Fruit fly (Drosophila melanogaster) whole organism, embryonic: ENCODE results near the gene CG5003.

Experiments used
- Atf-2 ChIP-seq: fragments of 200-800 bp; sonication (Bioruptor generic); optimal IDR thresholded peaks from 2 replicates; lab custom pipeline; 2016; ENCODE audit warnings: missing biosample characterization, missing genetic modification characterization
- Atf3 ChIP-seq: fragments of 200-800 bp; sonication (Bioruptor generic); optimal IDR thresholded peaks from 3 replicates; lab custom pipeline; 2016; ENCODE audit warnings: missing biosample characterization, missing genetic modification characterization
- B-H1 ChIP-seq: fragments of 200-800 bp; sonication (Bioruptor generic); IDR thresholded peaks from 3 replicates; pipeline ENCODE4 v1.3.6; 2022; ENCODE audit warnings: missing biosample characterization, missing genetic modification characterization
- CG10959 ChIP-seq: fragments of 200-800 bp; sonication (Bioruptor generic); IDR thresholded peaks from 2 replicates; pipeline ENCODE4 v1.3.6; 2022; ENCODE audit warnings: missing biosample characterization, missing genetic modification characterization
- CG11085 ChIP-seq: fragments of 200-800 bp; sonication (Bioruptor generic); IDR thresholded peaks from 2 replicates; pipeline ENCODE4 v1.3.6; 2022; ENCODE audit warnings: missing biosample characterization, missing genetic modification characterization
- CG11093 ChIP-seq: fragments of 200-800 bp; sonication (Bioruptor generic); IDR thresholded peaks from 3 replicates; pipeline ENCODE4 v1.3.6; 2022; ENCODE audit warnings: missing biosample characterization, missing genetic modification characterization
- CG13775 ChIP-seq: fragments of 200-800 bp; sonication (Bioruptor generic); optimal IDR thresholded peaks from 3 replicates; lab custom pipeline; 2017; ENCODE audit warnings: missing biosample characterization, mild to moderate bottlenecking, missing genetic modification characterization
- CG14710 ChIP-seq: fragments of 200-800 bp; sonication (Bioruptor generic); optimal IDR thresholded peaks from 3 replicates; lab custom pipeline; 2019; ENCODE audit warnings: missing biosample characterization, mild to moderate bottlenecking, missing genetic modification characterization, moderate library complexity
- CG14965 ChIP-seq: fragments of 200-800 bp; sonication (Bioruptor generic); optimal IDR thresholded peaks from 2 replicates; lab custom pipeline; 2016; ENCODE audit warnings: missing biosample characterization, missing genetic modification characterization, borderline replicate concordance
- CG16779 ChIP-seq: fragments of 200-800 bp; sonication (Bioruptor generic); IDR thresholded peaks from 2 replicates; pipeline ENCODE4 v1.3.6; 2022; ENCODE audit warnings: missing biosample characterization, missing genetic modification characterization
- CG17328 ChIP-seq: fragments of 200-800 bp; sonication (Bioruptor generic); IDR thresholded peaks from 2 replicates; pipeline ENCODE4 v1.3.6; 2022; ENCODE audit warnings: missing biosample characterization, missing genetic modification characterization
- CG31365 ChIP-seq: fragments of 200-800 bp; sonication (Bioruptor generic); optimal IDR thresholded peaks from 2 replicates; lab custom pipeline; 2018; ENCODE audit warnings: missing biosample characterization, mild to moderate bottlenecking, missing genetic modification characterization
- CG3163 ChIP-seq: fragments of 200-800 bp; sonication (Bioruptor generic); optimal IDR thresholded peaks from 3 replicates; lab custom pipeline; 2016; ENCODE audit warnings: missing biosample characterization, missing genetic modification characterization
- CG3281 ChIP-seq: fragments of 200-800 bp; sonication (Bioruptor generic); optimal IDR thresholded peaks from 3 replicates; lab custom pipeline; 2017; ENCODE audit warnings: missing biosample characterization, mild to moderate bottlenecking, missing genetic modification characterization
- CG34422 ChIP-seq: fragments of 200-800 bp; sonication (Bioruptor generic); IDR thresholded peaks from 3 replicates; pipeline ENCODE4 v1.3.6; 2022; ENCODE audit warnings: missing biosample characterization, missing genetic modification characterization
- CG4707 ChIP-seq: fragments of 200-800 bp; sonication (Bioruptor generic); optimal IDR thresholded peaks from 2 replicates; lab custom pipeline; 2018; ENCODE audit warnings: missing biosample characterization, mild to moderate bottlenecking, missing genetic modification characterization, moderate library complexity
- CG7928 ChIP-seq: fragments of 200-800 bp; sonication (Bioruptor generic); optimal IDR thresholded peaks from 2 replicates; lab custom pipeline; 2017; ENCODE audit warnings: missing biosample characterization, mild to moderate bottlenecking, missing genetic modification characterization
- CG9437 ChIP-seq: fragments of 200-800 bp; sonication (Bioruptor generic); optimal IDR thresholded peaks from 2 replicates; lab custom pipeline; 2018; ENCODE audit warnings: missing biosample characterization, mild to moderate bottlenecking, missing genetic modification characterization
- CG9817 ChIP-seq: fragments of 200-800 bp; sonication (Bioruptor generic); optimal IDR thresholded peaks from 2 replicates; lab custom pipeline; 2018; ENCODE audit warnings: missing biosample characterization, mild to moderate bottlenecking, missing genetic modification characterization, moderate library complexity
- Dad ChIP-seq: fragments of 200-800 bp; sonication (Bioruptor generic); optimal IDR thresholded peaks from 3 replicates; lab custom pipeline; 2016; ENCODE audit warnings: missing biosample characterization, missing genetic modification characterization
- Dbx ChIP-seq: fragments of 200-800 bp; sonication (Bioruptor generic); IDR thresholded peaks from 3 replicates; pipeline ENCODE4 v1.3.6; 2022; ENCODE audit warnings: missing biosample characterization, missing genetic modification characterization
- Elba2 ChIP-seq: fragments of 200-800 bp; sonication (Bioruptor generic); optimal IDR thresholded peaks from 3 replicates; lab custom pipeline; 2016; ENCODE audit warnings: missing biosample characterization, missing genetic modification characterization
- H15 ChIP-seq: fragments of 200-800 bp; sonication (Bioruptor generic); IDR thresholded peaks from 3 replicates; pipeline ENCODE4 v1.3.6; 2022; ENCODE audit warnings: missing biosample characterization, missing genetic modification characterization
- HmgD ChIP-seq: fragments of 200-800 bp; sonication (Bioruptor generic); optimal IDR thresholded peaks from 3 replicates; lab custom pipeline; 2016; ENCODE audit warnings: missing biosample characterization, missing genetic modification characterization
- MESR4 ChIP-seq: fragments of 200-800 bp; sonication (Bioruptor generic); optimal IDR thresholded peaks from 2 replicates; lab custom pipeline; 2018; ENCODE audit warnings: missing biosample characterization, mild to moderate bottlenecking, missing genetic modification characterization, moderate library complexity
- TFAM ChIP-seq: fragments of 200-800 bp; sonication (Bioruptor generic); optimal IDR thresholded peaks from 2 replicates; lab custom pipeline; 2017; ENCODE audit warnings: missing biosample characterization, missing genetic modification characterization, inconsistent platforms
- YL-1 ChIP-seq: fragments of 200-800 bp; sonication (Bioruptor generic); optimal IDR thresholded peaks from 3 replicates; lab custom pipeline; 2017; ENCODE audit warnings: missing biosample characterization, mild to moderate bottlenecking, missing genetic modification characterization
- az2 ChIP-seq: fragments of 200-800 bp; sonication (Bioruptor generic); optimal IDR thresholded peaks from 3 replicates; lab custom pipeline; 2016; ENCODE audit warnings: missing biosample characterization, missing genetic modification characterization
- bigmax ChIP-seq: fragments of 200-800 bp; sonication (Bioruptor generic); optimal IDR thresholded peaks from 2 replicates; lab custom pipeline; 2018; ENCODE audit warnings: missing biosample characterization, mild to moderate bottlenecking, missing genetic modification characterization
- br ChIP-seq: fragments of >200 bp; optimal IDR thresholded peaks from 2 replicates; lab custom pipeline; 2017
- bsh ChIP-seq, 2 experiments: fragments of 200-800 bp; sonication (Bioruptor generic); optimal IDR thresholded peaks; 2 replicates each; lab custom pipeline; 2017 to 2018; ENCODE audit warnings: mild to moderate bottlenecking in 2 of 2, missing biosample characterization in 2 of 2, missing genetic modification characterization in 2 of 2, moderate library complexity in 1 of 2
- cg ChIP-seq: fragments of 200-800 bp; sonication (Bioruptor generic); optimal IDR thresholded peaks from 3 replicates; lab custom pipeline; 2019; ENCODE audit warnings: missing biosample characterization, mild to moderate bottlenecking, missing genetic modification characterization, moderate library complexity
- chn ChIP-seq: fragments of 200-800 bp; sonication (Bioruptor generic); optimal IDR thresholded peaks from 2 replicates; lab custom pipeline; 2016; ENCODE audit warnings: missing biosample characterization, missing genetic modification characterization
- gce ChIP-seq: fragments of 200-800 bp; sonication (Bioruptor generic); IDR thresholded peaks from 3 replicates; pipeline ENCODE4 v1.3.6; 2022; ENCODE audit warnings: missing biosample characterization, missing genetic modification characterization
- klu ChIP-seq: fragments of 200-800 bp; sonication (Bioruptor generic); IDR thresholded peaks from 2 replicates; pipeline ENCODE4 v1.3.6; 2022; ENCODE audit warnings: missing biosample characterization, missing genetic modification characterization
- mld ChIP-seq: fragments of 200-800 bp; sonication (Bioruptor generic); IDR thresholded peaks from 3 replicates; pipeline ENCODE4 v1.3.6; 2022; ENCODE audit warnings: missing biosample characterization, missing genetic modification characterization; ENCODE audit not compliant: partially characterized antibody
- nmo ChIP-seq: fragments of 200-800 bp; sonication (Bioruptor generic); optimal IDR thresholded peaks from 2 replicates; lab custom pipeline; 2018; ENCODE audit warnings: missing biosample characterization, mild to moderate bottlenecking, missing genetic modification characterization, moderate library complexity
- peb ChIP-seq: fragments of 200-800 bp; sonication (Bioruptor generic); IDR thresholded peaks from 2 replicates; pipeline ENCODE4 v1.3.6; 2022; ENCODE audit warnings: missing biosample characterization, missing genetic modification characterization
- pfk ChIP-seq: fragments of 200-800 bp; sonication (Bioruptor generic); optimal IDR thresholded peaks from 2 replicates; lab custom pipeline; 2018; ENCODE audit warnings: missing biosample characterization, mild to moderate bottlenecking, missing genetic modification characterization, moderate library complexity
- pzg ChIP-seq: fragments of 200-800 bp; sonication (Bioruptor generic); optimal IDR thresholded peaks from 3 replicates; lab custom pipeline; 2018; ENCODE audit warnings: missing biosample characterization, mild to moderate bottlenecking, missing genetic modification characterization, moderate library complexity
- ro ChIP-seq: fragments of 200-800 bp; sonication (Bioruptor generic); IDR thresholded peaks from 2 replicates; pipeline ENCODE4 v1.3.6; 2022; ENCODE audit warnings: missing biosample characterization, missing genetic modification characterization
- scrt ChIP-seq: fragments of 200-800 bp; sonication (Bioruptor generic); optimal IDR thresholded peaks from 2 replicates; lab custom pipeline; 2018; ENCODE audit warnings: missing biosample characterization, mild to moderate bottlenecking, missing genetic modification characterization, moderate library complexity
- sens ChIP-seq: fragments of 200-800 bp; sonication (Bioruptor generic); peaks from one replicate; lab custom pipeline; 2016; ENCODE audit warnings: missing biosample characterization, missing genetic modification characterization
- sug ChIP-seq: fragments of 200-800 bp; optimal IDR thresholded peaks from 2 replicates; lab custom pipeline; 2019; ENCODE audit warnings: missing biosample characterization, mild to moderate bottlenecking, missing genetic modification characterization, moderate library complexity
- tio ChIP-seq: fragments of 200-800 bp; sonication (Bioruptor generic); optimal IDR thresholded peaks from 2 replicates; lab custom pipeline; 2017; ENCODE audit warnings: missing biosample characterization, missing genetic modification characterization, inconsistent platforms
- trem ChIP-seq: fragments of 200-800 bp; optimal IDR thresholded peaks from 3 replicates; lab custom pipeline; 2019; ENCODE audit warnings: missing biosample characterization, mild to moderate bottlenecking, missing genetic modification characterization, moderate library complexity
- zfh2 ChIP-seq: fragments of 200-800 bp; sonication (Bioruptor generic); optimal IDR thresholded peaks from 2 replicates; lab custom pipeline; 2016; ENCODE audit warnings: missing biosample characterization, missing genetic modification characterization

The CG5003 gene

dm6 chr3R:27945398-27945797 lies 29.1 kb upstream of the CG5003 start:
- TF ChIP-seq CG14710 (tag; lab: Kevin White, UChicago) (no peak), br (lab: Kevin White, UChicago) (no peak), cg (GFP tag; lab: Kevin White, UChicago) (no peak), CG3281 (GFP tag; lab: Kevin White, UChicago) (no peak), CG11093 (GFP tag; lab: Robert Waterston, UW) (no peak), sens (GFP tag; lab: Kevin White, UChicago) (peak; percentile 23)

DNA sequence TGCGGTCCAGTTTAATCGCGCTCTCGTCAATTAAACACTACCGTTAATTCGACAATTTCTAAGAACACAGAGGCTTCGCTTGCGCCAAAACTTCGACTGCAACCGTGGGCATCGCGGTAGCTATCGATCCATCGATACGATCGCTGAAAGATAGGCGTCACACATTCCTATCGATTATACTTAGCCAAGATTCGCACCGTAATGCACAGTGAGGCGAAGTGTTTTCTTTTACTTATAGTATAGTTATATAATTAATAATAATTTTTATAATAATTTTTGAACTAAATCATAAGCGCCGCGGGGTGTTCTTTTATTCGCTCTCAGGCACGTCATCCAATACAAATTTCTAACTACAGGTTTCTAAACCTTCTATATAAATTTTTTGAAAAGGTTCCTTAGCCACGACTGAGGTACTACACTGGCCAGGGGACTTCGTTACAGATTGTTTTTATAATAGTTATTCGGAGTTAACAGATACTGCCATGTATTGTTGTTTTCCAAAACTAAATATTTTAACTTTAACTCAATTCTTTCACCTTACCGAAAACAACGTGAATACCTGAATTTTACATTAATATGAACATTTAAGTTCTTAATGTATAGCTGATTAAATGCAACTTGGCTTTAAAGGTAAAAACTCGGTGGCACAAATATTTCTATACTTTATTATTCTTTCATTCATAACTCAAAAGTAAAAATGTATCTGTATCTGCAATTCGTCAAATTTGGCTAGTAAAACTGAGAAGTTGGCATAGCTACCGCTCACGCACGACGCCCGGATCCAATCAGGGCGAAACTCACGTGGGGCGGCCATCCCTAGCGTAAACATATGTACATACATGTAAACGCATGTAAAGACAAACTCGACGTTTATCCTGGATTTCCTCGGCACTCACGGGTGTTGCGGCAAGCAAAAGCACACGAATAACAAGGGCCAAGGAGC lies 21.7 kb upstream of the CG5003 start, which contains the start of the genes NSD and BOD1:
NSD (minus strand) TSS at position 102 of the 943 bp plus-strand sequence.
BOD1 (plus strand) TSS at position 494 of the 943 bp plus-strand sequence.
- peak; percentile 40 for TF ChIP-seq sug (tag; lab: Kevin White, UChicago)
- TF ChIP-seq Elba2 (GFP tag; lab: Kevin White, UChicago) = no peak
- TF ChIP-seq zfh2 (GFP tag; lab: Kevin White, UChicago) = peak; percentile 45
- peak; percentile 19 for TF ChIP-seq HmgD (GFP tag; lab: Kevin White, UChicago)
- TF ChIP-seq CG34422 (GFP tag; lab: Robert Waterston, UW) = peak; percentile 77
- peak; percentile 68 for TF ChIP-seq YL-1 (GFP tag; lab: Kevin White, UChicago)
- no peak for TF ChIP-seq bigmax (GFP tag; lab: Kevin White, UChicago)
- TF ChIP-seq Atf3 (GFP tag; lab: Kevin White, UChicago) = no peak
- TF ChIP-seq CG3163 (GFP tag; lab: Kevin White, UChicago) = no peak
- peak; percentile 95 for TF ChIP-seq mld (GFP tag; lab: Robert Waterston, UW)
- TF ChIP-seq Dad (GFP tag; lab: Kevin White, UChicago) = no peak
- no peak for TF ChIP-seq CG4707 (GFP tag; lab: Kevin White, UChicago)
- no peak for TF ChIP-seq tio (GFP tag; lab: Kevin White, UChicago)
- no peak for TF ChIP-seq CG31365 (tag; lab: Kevin White, UChicago)
- TF ChIP-seq CG13775 = peak; percentile 71
- no peak for TF ChIP-seq br (lab: Kevin White, UChicago)
- peak; percentile 60 for TF ChIP-seq CG9817
- TF ChIP-seq trem (tag; lab: Kevin White, UChicago) = peak; percentile 95
- no peak for TF ChIP-seq CG14965
- TF ChIP-seq az2 = peak; percentile 57
- TF ChIP-seq pzg = peak; percentile 77
- TF ChIP-seq Atf-2 = no peak
- peak in 1 of 2 experiments; percentile 51 for TF ChIP-seq bsh (GFP tag; optimal IDR thresholded peaks at IDR 0.05; lab: Kevin White, UChicago)
- TF ChIP-seq CG16779 (GFP tag; lab: Robert Waterston, UW) = no peak; the same call in 1 of the 2 replicates
- peak; percentile 1 for TF ChIP-seq CG7928
- peak; percentile 72 for TF ChIP-seq MESR4 (GFP tag; lab: Kevin White, UChicago)
- TF ChIP-seq chn (GFP tag; lab: Kevin White, UChicago) = no peak
- TF ChIP-seq nmo (GFP tag; lab: Kevin White, UChicago) = peak; percentile 56
- peak; percentile 82 for TF ChIP-seq CG11085
- no peak for TF ChIP-seq scrt
- TF ChIP-seq B-H1 (GFP tag; lab: Robert Waterston, UW) = peak; percentile 45; the same call in 2 of the 3 replicates
- TF ChIP-seq ro (GFP tag; lab: Robert Waterston, UW) = peak; percentile 34; the same call in 1 of the 2 replicates
- TF ChIP-seq pfk = no peak
- peak; percentile 38; the same call in 1 of the 2 replicates for TF ChIP-seq CG10959
- peak; percentile 50; the same call in 1 of the 2 replicates for TF ChIP-seq CG17328 (GFP tag; lab: Robert Waterston, UW)
- no peak for TF ChIP-seq peb (GFP tag; lab: Robert Waterston, UW)
- TF ChIP-seq H15 (GFP tag; lab: Robert Waterston, UW) = peak; percentile 48; the same call in 1 of the 3 replicates
- no peak for TF ChIP-seq gce (GFP tag; lab: Robert Waterston, UW)
- no peak for TF ChIP-seq TFAM (GFP tag; lab: Kevin White, UChicago)
- TF ChIP-seq CG9437 (GFP tag; lab: Kevin White, UChicago) = peak; percentile 54
- peak; percentile 79 for TF ChIP-seq Dbx (GFP tag; lab: Robert Waterston, UW)
- TF ChIP-seq klu (GFP tag; lab: Robert Waterston, UW) = peak; percentile 69
